Worm (Caenorhabditis elegans): ENCODE results near the gene nhr-239.
"Not testable (repeated sequence)": the region's sequence is repeated elsewhere in the genome, so short reads cannot be mapped to it uniquely, and the experiment has no call there.

The nhr-239 gene

DNA sequence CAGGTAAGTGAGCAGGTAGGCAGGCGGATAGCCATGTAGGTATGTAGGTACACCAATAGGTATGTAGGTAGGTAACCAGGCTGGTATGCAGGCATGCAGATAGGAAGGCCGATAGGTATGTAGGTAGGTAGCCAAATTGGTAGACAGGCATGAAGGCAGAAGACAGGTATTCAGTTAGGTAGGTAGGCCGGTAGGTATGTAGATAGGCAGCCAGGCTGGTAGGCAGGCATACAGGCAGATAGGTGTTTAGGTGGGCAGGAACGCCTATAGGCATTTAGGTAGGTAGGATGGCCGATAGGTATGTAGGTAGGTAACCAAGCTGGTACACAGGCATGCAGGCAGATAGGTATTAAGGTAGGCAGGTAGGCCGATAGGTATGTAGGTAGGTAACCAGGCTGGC, 747 bp upstream of the nhr-239 start:
- no peak for TF ChIP-seq ceh-16 (tag; optimal IDR thresholded peaks at IDR 0.05)
- no peak for TF ChIP-seq zag-1 (tag; optimal IDR thresholded peaks at IDR 0.05)
- no peak for TF ChIP-seq sea-2 (GFP tag; optimal IDR thresholded peaks at IDR 0.05)
- TF ChIP-seq eor-1 (tag; optimal IDR thresholded peaks at IDR 0.05), result no peak

DNA sequence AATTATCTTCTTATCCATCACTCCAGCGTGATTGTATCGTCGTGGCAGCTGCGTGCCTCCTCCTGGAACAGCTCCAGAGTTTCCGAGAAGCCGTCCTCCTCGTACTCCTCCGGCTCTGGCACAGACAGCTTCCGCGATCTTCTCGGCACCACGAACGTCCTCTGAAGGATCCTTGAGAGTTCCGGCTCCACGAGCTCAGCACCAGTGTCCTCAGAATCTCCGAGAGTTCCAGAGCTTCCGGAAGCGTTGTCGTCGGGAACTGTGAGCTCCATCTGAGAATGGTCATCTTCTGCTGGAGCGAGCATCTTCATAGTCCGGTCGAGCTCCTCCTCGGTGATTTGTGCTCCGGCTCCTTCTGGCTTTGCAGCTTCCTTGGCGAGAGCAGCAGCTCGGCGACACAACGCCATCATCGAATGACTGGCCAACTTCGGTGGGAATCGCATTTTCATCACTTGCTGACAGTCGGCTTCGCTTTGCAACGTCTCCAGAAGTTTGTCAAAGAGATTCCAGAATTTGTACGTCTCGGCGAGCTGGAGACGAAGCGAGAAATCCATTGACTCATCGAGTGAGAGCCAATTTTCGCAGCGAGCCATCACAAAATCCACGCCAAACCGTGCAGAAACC, 1.6 kb downstream of the nhr-239 start:
- TF ChIP-seq ceh-28 (tag; optimal IDR thresholded peaks at IDR 0.05), result no peak
- no peak for TF ChIP-seq nfya-1 (tag; optimal IDR thresholded peaks at IDR 0.05; ENCODE audit: insufficient read depth)
- no peak for TF ChIP-seq nhr-25 (tag; optimal IDR thresholded peaks at IDR 0.05)
- no peak for TF ChIP-seq unc-39 (tag; optimal IDR thresholded peaks at IDR 0.05)
- TF ChIP-seq hmg-11 (tag; optimal IDR thresholded peaks at IDR 0.05), result no peak
- TF ChIP-seq ceh-82 (tag; optimal IDR thresholded peaks at IDR 0.05), result no peak

DNA sequence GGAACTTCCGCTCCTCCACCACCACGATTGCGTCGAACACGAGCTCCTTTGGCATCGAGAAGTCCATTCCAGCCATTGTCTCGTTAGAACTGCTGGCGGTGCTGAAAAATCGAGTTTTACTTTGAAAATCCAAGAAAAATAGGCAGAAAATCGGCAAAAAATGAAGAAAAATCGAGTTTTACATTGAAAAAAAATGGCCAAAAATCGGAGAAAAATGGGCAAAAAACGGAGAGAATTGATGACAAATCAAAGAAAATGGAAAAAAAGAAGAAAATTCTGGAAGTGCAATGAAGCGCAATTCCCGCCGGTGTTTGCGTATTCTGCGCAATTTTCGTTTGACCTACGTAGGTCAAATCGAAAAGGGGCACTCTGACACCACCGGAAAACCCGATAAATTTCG, 2.4 kb downstream of the nhr-239 start, which contains the start of gene Y54F10AM.11:
Gene Y54F10AM.11 (minus strand): TSS at position 101 of the 400 bp plus-strand sequence.
- TF ChIP-seq elt-3, daf-12, mdl-1 (tag; optimal IDR thresholded peaks at IDR 0.05): not testable (repeated sequence)

DNA sequence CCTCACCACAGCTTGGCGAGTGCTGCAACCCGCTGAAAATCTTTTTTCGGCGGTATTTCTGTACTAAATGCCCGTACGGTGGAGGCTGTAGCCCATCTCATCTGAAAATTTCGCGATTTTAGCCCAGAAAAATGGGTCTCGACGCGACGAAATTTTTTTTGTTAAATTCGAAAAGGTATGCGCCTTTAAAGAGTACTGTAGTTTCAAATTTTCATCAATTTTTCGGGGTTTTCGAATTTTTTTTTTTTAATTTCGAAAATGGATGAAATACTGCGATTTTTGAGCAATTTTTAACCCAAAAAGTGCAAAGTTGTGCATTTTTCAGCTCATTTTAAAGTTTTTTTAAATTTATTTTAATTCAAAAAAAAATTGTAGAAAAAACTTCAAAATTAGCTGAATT, 9.9 kb downstream of the nhr-239 start, which contains the start of gene Y54F10AR.2:
Gene Y54F10AR.2 (minus strand): TSS at position 101 of the 400 bp plus-strand sequence.
- no peak for TF ChIP-seq lsy-12 (tag; optimal IDR thresholded peaks at IDR 0.05)
- TF ChIP-seq nhr-43 (tag; optimal IDR thresholded peaks at IDR 0.05; ENCODE audit: poor library complexity, severe bottlenecking), result no peak
- no peak for TF ChIP-seq snpc-4 (tag; optimal IDR thresholded peaks at IDR 0.05)
- TF ChIP-seq nhr-11 (tag; optimal IDR thresholded peaks at IDR 0.05), result no peak
- no peak for TF ChIP-seq fkh-10 (GFP tag; optimal IDR thresholded peaks at IDR 0.05)
- no peak for TF ChIP-seq nfya-1 (tag; optimal IDR thresholded peaks at IDR 0.05; ENCODE audit: insufficient read depth)
- no peak for TF ChIP-seq ztf-4 (tag; optimal IDR thresholded peaks at IDR 0.05)
- no peak for TF ChIP-seq unc-39 (tag; optimal IDR thresholded peaks at IDR 0.05)
- no peak for TF ChIP-seq nhr-67 (tag; optimal IDR thresholded peaks at IDR 0.05)
- no peak for TF ChIP-seq jun-1 (tag; optimal IDR thresholded peaks at IDR 0.05)
- no peak for TF ChIP-seq tbx-2 (tag; optimal IDR thresholded peaks at IDR 0.05)
- no peak for TF ChIP-seq elt-1 (tag; optimal IDR thresholded peaks at IDR 0.05)
- no peak for TF ChIP-seq fos-1 (tag; optimal IDR thresholded peaks at IDR 0.05)
- TF ChIP-seq pqm-1 (tag; optimal IDR thresholded peaks at IDR 0.05), result no peak
- no peak for TF ChIP-seq mdl-1 (tag; optimal IDR thresholded peaks at IDR 0.05)
- no peak for TF ChIP-seq ZK546.5 (tag; optimal IDR thresholded peaks at IDR 0.05)
- no peak for TF ChIP-seq skn-1 (tag; optimal IDR thresholded peaks at IDR 0.05)
- no peak for TF ChIP-seq elt-2 (tag; optimal IDR thresholded peaks at IDR 0.05)
- no peak for TF ChIP-seq zag-1 (tag; optimal IDR thresholded peaks at IDR 0.05)

DNA sequence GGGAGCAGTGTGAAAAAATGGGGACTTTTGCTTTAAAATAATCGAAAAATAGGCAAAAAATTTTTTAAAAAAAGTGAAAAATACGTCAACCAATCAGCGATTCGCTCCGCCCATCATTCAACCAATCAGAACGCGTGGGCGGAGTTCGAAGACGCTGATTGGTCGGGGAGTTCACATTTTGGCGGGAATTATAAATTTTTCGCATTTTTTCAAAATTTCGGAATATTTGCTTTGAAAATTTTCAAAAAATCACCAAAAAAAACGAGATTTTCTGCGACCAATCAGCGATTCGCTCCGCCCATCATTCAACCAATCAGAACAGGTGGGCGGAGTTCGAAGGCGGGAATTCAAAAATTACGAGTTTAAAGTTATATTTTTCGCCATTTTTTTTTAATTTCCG, 10.9 kb downstream of the nhr-239 start:
- TF ChIP-seq nhr-67 (tag; optimal IDR thresholded peaks at IDR 0.05) (no peak), nfya-1 (tag; optimal IDR thresholded peaks at IDR 0.05; ENCODE audit: insufficient read depth) (peak; percentile 93)

DNA sequence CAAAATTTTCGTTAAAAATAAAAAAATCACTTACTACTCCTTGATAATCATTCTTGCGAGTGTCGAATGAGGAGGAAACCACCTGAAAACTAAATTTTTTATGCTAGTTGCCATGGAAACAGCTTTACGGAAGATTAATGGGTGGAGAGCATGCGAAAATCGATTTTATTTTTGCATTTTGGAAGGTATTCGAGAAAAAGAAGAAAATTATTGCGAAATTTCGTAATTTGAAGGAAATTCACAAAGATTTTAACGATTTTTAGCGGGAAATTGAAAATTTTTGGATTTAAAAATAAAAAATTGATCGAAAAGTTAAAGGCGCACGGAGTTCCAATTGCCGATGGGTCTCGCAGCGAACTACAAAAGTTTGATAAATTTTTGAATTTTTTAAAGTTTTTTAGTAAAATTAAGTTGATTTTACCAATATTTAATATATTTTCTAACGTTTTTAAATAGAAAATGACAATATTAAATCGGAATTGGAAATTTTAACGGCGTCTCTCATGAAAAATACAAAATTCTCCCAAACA, 14.2 kb downstream of the nhr-239 start, which contains the start of gene Y54F10AR.1:
Gene Y54F10AR.1 (minus strand): TSS at position 51 of the 530 bp plus-strand sequence.
- no peak for TF ChIP-seq daf-12 (tag; optimal IDR thresholded peaks at IDR 0.05)
- TF ChIP-seq elt-3 (tag; optimal IDR thresholded peaks at IDR 0.05), result no peak
- TF ChIP-seq elt-2 (tag; optimal IDR thresholded peaks at IDR 0.05), result no peak
- TF ChIP-seq lsy-12 (tag; optimal IDR thresholded peaks at IDR 0.05), result no peak
- TF ChIP-seq nfya-1 (tag; optimal IDR thresholded peaks at IDR 0.05; ENCODE audit: insufficient read depth), result no peak
- no peak for TF ChIP-seq nhr-76 (tag; optimal IDR thresholded peaks at IDR 0.05)
- no peak for TF ChIP-seq ceh-28 (tag; optimal IDR thresholded peaks at IDR 0.05)
- TF ChIP-seq nhr-23 (tag; optimal IDR thresholded peaks at IDR 0.05), result no peak
- TF ChIP-seq eor-1 (tag; optimal IDR thresholded peaks at IDR 0.05), result no peak
- no peak for TF ChIP-seq nhr-25 (tag; optimal IDR thresholded peaks at IDR 0.05)
- TF ChIP-seq fos-1 (tag; optimal IDR thresholded peaks at IDR 0.05), result no peak
- no peak for TF ChIP-seq mdl-1 (tag; optimal IDR thresholded peaks at IDR 0.05)
- no peak for TF ChIP-seq elt-1 (tag; optimal IDR thresholded peaks at IDR 0.05)
- no peak for TF ChIP-seq nhr-43 (tag; optimal IDR thresholded peaks at IDR 0.05; ENCODE audit: poor library complexity, severe bottlenecking)
